Worm (Caenorhabditis elegans) whole organism, L4 larva: ENCODE results near the gene K12G11.6.

Experiments used
- F10B5.3 ChIP-seq: sonication (generic microtip); optimal IDR thresholded peaks from 2 replicates; lab custom pipeline; 2016; ENCODE audit warnings: mild to moderate bottlenecking, missing genetic modification characterization, missing compliant biosample characterization
- T20F7.1 ChIP-seq: fragments of 200-800 bp; sonication (Bioruptor generic); optimal IDR thresholded peaks from 2 replicates; lab custom pipeline; 2018; ENCODE audit warnings: mild to moderate bottlenecking, missing genetic modification characterization, missing compliant biosample characterization
- Y105C5A.15 ChIP-seq: fragments of 200-800 bp; sonication (Bioruptor generic); IDR thresholded peaks from 2 replicates; pipeline ENCODE4 v1.3.6; 2022; ENCODE audit warnings: missing genetic modification characterization, missing compliant biosample characterization
- Y48G9A.11 ChIP-seq: fragments of 200-800 bp; sonication (Bioruptor generic); IDR thresholded peaks from 2 replicates; pipeline ENCODE4 v1.3.6; 2022; ENCODE audit warnings: missing genetic modification reagents, missing genetic modification characterization, missing compliant biosample characterization
- aha-1 ChIP-seq: fragments of 150-350 bp; peaks from one replicate; lab custom pipeline; 2014; ENCODE audit warnings: missing biosample characterization, missing genetic modification characterization
- daf-16 ChIP-seq, 3 experiments: sonication (generic microtip); optimal IDR thresholded peaks; 2 replicates each; lab custom pipeline; 2016 to 2017; ENCODE audit warnings: missing genetic modification characterization in 3 of 3, missing genetic modification reagents in 3 of 3, mild to moderate bottlenecking in 2 of 3, missing compliant biosample characterization in 2 of 3, missing biosample characterization in 1 of 3, moderate library complexity in 1 of 3
- daf-19 ChIP-seq: fragments of 200-800 bp; sonication (Bioruptor generic); conservative IDR thresholded peaks from 2 replicates; pipeline ENCODE4 v1.3.6; 2022; ENCODE audit warnings: missing genetic modification characterization, missing compliant biosample characterization
- daf-8 ChIP-seq: fragments of 200-800 bp; sonication (Bioruptor generic); IDR thresholded peaks from 2 replicates; pipeline ENCODE4 v1.3.6; 2022; ENCODE audit warnings: missing genetic modification characterization, missing compliant biosample characterization
- dmd-6 ChIP-seq: fragments of 200-800 bp; sonication (Bioruptor generic); IDR thresholded peaks from 2 replicates; pipeline ENCODE4 v1.3.6; 2022; ENCODE audit warnings: missing genetic modification reagents, missing genetic modification characterization, missing compliant biosample characterization
- dpl-1 ChIP-seq: fragments of 150-350 bp; optimal IDR thresholded peaks from 2 replicates; lab custom pipeline; 2014; ENCODE audit warnings: missing biosample characterization, missing genetic modification reagents, missing genetic modification characterization
- dve-1 ChIP-seq: sonication (generic microtip); optimal IDR thresholded peaks from 2 replicates; lab custom pipeline; 2017; ENCODE audit warnings: antibody characterized with exemption, mild to moderate bottlenecking, missing genetic modification characterization, missing compliant biosample characterization; ENCODE audit not compliant: insufficient read depth
- hif-1 ChIP-seq, 2 experiments: sonication (generic microtip); optimal IDR thresholded peaks; 2 replicates each; lab custom pipeline; 2016 to 2017; ENCODE audit warnings: missing compliant biosample characterization in 2 of 2, missing genetic modification characterization in 2 of 2, missing genetic modification reagents in 2 of 2, missing genotype in 2 of 2, mild to moderate bottlenecking in 1 of 2
- hlh-11 ChIP-seq: fragments of 200-800 bp; sonication (Bioruptor generic); optimal IDR thresholded peaks from 2 replicates; lab custom pipeline; 2018; ENCODE audit warnings: mild to moderate bottlenecking, missing genetic modification characterization, missing compliant biosample characterization
- hlh-30 ChIP-seq: sonication (generic microtip); optimal IDR thresholded peaks from 2 replicates; lab custom pipeline; 2017; ENCODE audit warnings: antibody characterized with exemption, mild to moderate bottlenecking, missing genetic modification characterization, missing compliant biosample characterization; ENCODE audit not compliant: insufficient read depth
- jun-1 ChIP-seq: fragments of 150-350 bp; optimal IDR thresholded peaks from 2 replicates; lab custom pipeline; 2014; ENCODE audit warnings: missing biosample characterization, missing genetic modification reagents, missing genetic modification characterization
- lin-13 ChIP-seq: fragments of 150-350 bp; optimal IDR thresholded peaks from 2 replicates; lab custom pipeline; 2014; ENCODE audit warnings: missing biosample characterization, missing genetic modification reagents, missing genetic modification characterization
- lin-15B ChIP-seq: fragments of 150-350 bp; sonication (generic microtip); optimal IDR thresholded peaks from 3 replicates; lab custom pipeline; 2014; ENCODE audit warnings: missing biosample characterization, missing genetic modification characterization
- lsy-2 ChIP-seq, 2 experiments: fragments of 150-350 bp in 1 of 2; sonication (generic microtip) in 1 of 2; optimal IDR thresholded peaks; 2 replicates each; lab custom pipeline; 2014 to 2017; ENCODE audit warnings: missing biosample characterization in 2 of 2, missing genetic modification characterization in 2 of 2
- mxl-3 ChIP-seq: fragments of 200-800 bp; sonication (Bioruptor generic); optimal IDR thresholded peaks from 2 replicates; lab custom pipeline; 2018; ENCODE audit warnings: mild to moderate bottlenecking, missing genetic modification characterization, missing compliant biosample characterization
- nhr-10 ChIP-seq: fragments of 150-350 bp; optimal IDR thresholded peaks from 2 replicates; lab custom pipeline; 2014; ENCODE audit warnings: missing biosample characterization, missing genetic modification characterization
- nhr-25 ChIP-seq: sonication (generic microtip); optimal IDR thresholded peaks from 2 replicates; lab custom pipeline; 2017; ENCODE audit warnings: missing genetic modification characterization, mild to moderate bottlenecking, missing compliant biosample characterization, antibody characterized with exemption, moderate library complexity, borderline replicate concordance; ENCODE audit not compliant: insufficient read depth
- nhr-6 ChIP-seq: fragments of 150-350 bp; optimal IDR thresholded peaks from 2 replicates; lab custom pipeline; 2014; ENCODE audit warnings: missing biosample characterization, missing genetic modification characterization
- nhr-76 ChIP-seq: fragments of 150-350 bp; optimal IDR thresholded peaks from 2 replicates; lab custom pipeline; 2014; ENCODE audit warnings: missing biosample characterization, missing genetic modification characterization
- pha-4 ChIP-seq, 2 experiments: fragments of 150-350 bp in 1 of 2; fragments of 200-800 bp in 1 of 2; sonication (Bioruptor generic) in 1 of 2; IDR thresholded peaks in 1 of 2; optimal IDR thresholded peaks in 1 of 2; 2 replicates each; pipeline versions ENCODE4 v1.3.6 to Lab custom; 2014 to 2022; ENCODE audit warnings: missing genetic modification characterization in 2 of 2, missing genetic modification reagents in 2 of 2, missing biosample characterization in 1 of 2, missing compliant biosample characterization in 1 of 2
- pqm-1 ChIP-seq: sonication (generic microtip); optimal IDR thresholded peaks from 2 replicates; lab custom pipeline; 2017; ENCODE audit warnings: missing biosample characterization, missing genetic modification characterization
- saeg-2 ChIP-seq: fragments of 200-800 bp; sonication (Bioruptor generic); IDR thresholded peaks from 2 replicates; pipeline ENCODE4 v1.3.6; 2022; ENCODE audit warnings: missing genetic modification reagents, missing genetic modification characterization, missing compliant biosample characterization
- snpc-1.2 ChIP-seq: fragments of 200-800 bp; sonication (Bioruptor generic); IDR thresholded peaks from 2 replicates; pipeline ENCODE4 v1.3.6; 2022; ENCODE audit warnings: missing genetic modification reagents, missing genetic modification characterization, missing compliant biosample characterization
- unc-130 ChIP-seq: sonication (generic microtip); optimal IDR thresholded peaks from 2 replicates; lab custom pipeline; 2016; ENCODE audit warnings: missing genetic modification reagents, missing genetic modification characterization, missing compliant biosample characterization
- unc-62 ChIP-seq, 3 experiments: fragments of 150-350 bp in 1 of 3; sonication (generic microtip); optimal IDR thresholded peaks in 2 of 3; peaks in 1 of 3; 1 replicate in 1 of 3; 2 replicates in 2 of 3; lab custom pipeline; 2014 to 2017; ENCODE audit warnings: missing biosample characterization in 3 of 3, missing genetic modification characterization in 3 of 3, missing genetic modification reagents in 3 of 3, missing genotype in 1 of 3
- zfp-3 ChIP-seq: fragments of 200-800 bp; sonication (Bioruptor generic); conservative IDR thresholded peaks from 2 replicates; pipeline ENCODE4 v1.3.6; 2022; ENCODE audit warnings: missing genetic modification reagents, missing genetic modification characterization, missing compliant biosample characterization
- zip-2 ChIP-seq: fragments of 150-350 bp; optimal IDR thresholded peaks from 2 replicates; lab custom pipeline; 2014; ENCODE audit warnings: missing biosample characterization, missing genetic modification characterization
- ztf-7 ChIP-seq: fragments of 150-350 bp; optimal IDR thresholded peaks from 2 replicates; lab custom pipeline; 2014; ENCODE audit warnings: missing biosample characterization, missing genetic modification characterization

K12G11.6 gene

DNA sequence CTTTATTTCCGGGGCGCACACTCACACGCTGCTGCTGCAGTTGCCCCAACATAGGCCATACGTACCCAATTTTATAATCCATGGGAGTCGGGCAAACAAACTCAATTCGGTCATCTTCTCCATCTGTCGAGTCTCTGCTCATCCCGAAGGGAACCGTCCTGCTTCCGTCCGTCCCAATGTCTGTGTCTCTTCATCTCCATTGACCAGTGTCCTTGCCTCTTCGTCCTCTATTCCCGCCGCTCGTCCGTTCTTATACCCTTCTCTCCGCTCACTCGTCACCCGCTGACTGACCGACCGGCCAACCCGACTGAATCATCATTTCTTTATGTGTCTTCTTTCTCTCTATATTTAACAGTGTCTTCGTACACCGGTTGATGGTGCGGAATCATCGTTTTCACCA lies 49.3 kb upstream of the K12G11.6 start (continued):
- TF ChIP-seq nhr-25 (no peak), lsy-2 (tag; optimal IDR thresholded peaks at IDR 0.05; lab: Kevin White, UChicago) (peak in 1 of 2 experiments; percentile 51), saeg-2 (GFP tag; lab: Robert Waterston, UW) (no peak), zfp-3 (no peak), daf-8 (GFP tag; lab: Robert Waterston, UW) (no peak), ztf-7 (tag; lab: Kevin White, UChicago) (no peak), lin-15B (tag; lab: Kevin White, UChicago) (no peak), nhr-6 (tag; lab: Kevin White, UChicago) (peak; percentile 89), mxl-3 (GFP tag; lab: Kevin White, UChicago) (peak; percentile 30), hif-1 (tag; optimal IDR thresholded peaks at IDR 0.05; lab: Kevin White, UChicago) (no peak), nhr-76 (no peak), dmd-6 (no peak), zip-2 (tag; lab: Kevin White, UChicago) (no peak), unc-130 (GFP tag; lab: Kevin White, UChicago) (no peak), pqm-1 (tag; lab: Kevin White, UChicago) (peak; percentile 45), dve-1 (tag; lab: Kevin White, UChicago) (no peak), dpl-1 (GFP tag; lab: Kevin White, UChicago) (no peak)

ce11 chrV:11845492-11845891 lies 48.6 kb upstream of the K12G11.6 start, which contains the start of gene hmp-1:
Gene hmp-1, plus strand, starts transcription at chrV:11845871.
- TF ChIP-seq jun-1 (tag; lab: Kevin White, UChicago) = no peak
- peak; percentile 9 for TF ChIP-seq aha-1 (tag; lab: Kevin White, UChicago)
- no peak for TF ChIP-seq dmd-6

DNA sequence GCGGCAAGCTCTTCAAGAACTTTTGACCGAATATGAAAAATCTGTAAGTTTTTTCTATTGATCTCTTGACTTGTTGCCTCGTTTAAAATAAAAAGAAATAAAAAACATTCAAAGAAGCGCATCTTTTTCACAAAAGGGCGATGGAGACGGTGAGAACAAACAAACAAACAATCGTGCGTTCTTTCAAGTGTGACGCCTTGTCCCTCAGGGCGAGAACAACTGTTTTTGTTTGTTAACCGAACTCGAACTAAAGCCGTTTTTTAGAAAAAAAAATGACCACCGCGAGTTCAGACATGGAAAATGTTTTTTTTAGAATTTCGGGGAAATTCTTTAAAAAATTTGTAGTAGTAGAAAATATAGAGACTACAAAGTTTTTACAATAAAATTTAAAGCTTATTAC lies 47.2 kb upstream of the K12G11.6 start:
- TF ChIP-seq nhr-25 = no peak
- no peak for TF ChIP-seq nhr-6 (tag; lab: Kevin White, UChicago)
- TF ChIP-seq dve-1 (tag; lab: Kevin White, UChicago) = no peak
- TF ChIP-seq unc-62 (GFP tag; optimal IDR thresholded peaks at IDR 0.05 in 1 of 2; lab: Kevin White, UChicago) = peak in 1 of 2 experiments; percentile 86
- no peak for TF ChIP-seq unc-62 (tag; optimal IDR thresholded peaks at IDR 0.05; lab: Kevin White, UChicago)
- no peak for TF ChIP-seq aha-1 (tag; lab: Kevin White, UChicago)
- no peak for TF ChIP-seq lin-13 (GFP tag; lab: Kevin White, UChicago)
- no peak for TF ChIP-seq pha-4 (GFP tag; IDR thresholded peaks at IDR 0.05; lab: Robert Waterston, UW)
- peak; percentile 50 for TF ChIP-seq pha-4 (tag; optimal IDR thresholded peaks at IDR 0.05; lab: Kevin White, UChicago)
- no peak for TF ChIP-seq daf-19 (GFP tag; lab: Robert Waterston, UW)
- no peak for TF ChIP-seq Y105C5A.15 (GFP tag; lab: Robert Waterston, UW)

ce11 chrV:11849408-11849807 lies 44.7 kb upstream of the K12G11.6 start:
- TF ChIP-seq dmd-6 (peak; percentile 36), snpc-1.2 (GFP tag; lab: Robert Waterston, UW) (no peak), hlh-11 (peak; percentile 32), hlh-30 (tag; lab: Kevin White, UChicago) (peak; percentile 59), daf-16 (GFP tag; optimal IDR thresholded peaks at IDR 0.05; lab: Kevin White, UChicago) (no peak), daf-16 (tag; optimal IDR thresholded peaks at IDR 0.05; lab: Kevin White, UChicago) (peak; percentile 59), Y48G9A.11 (GFP tag; lab: Robert Waterston, UW) (no peak), hif-1 (tag; optimal IDR thresholded peaks at IDR 0.05; lab: Kevin White, UChicago) (no peak), T20F7.1 (GFP tag; lab: Kevin White, UChicago) (no peak), nhr-10 (tag; lab: Kevin White, UChicago) (no peak), pqm-1 (tag; lab: Kevin White, UChicago) (peak; percentile 10), F10B5.3 (tag; lab: Kevin White, UChicago) (no peak), dve-1 (tag; lab: Kevin White, UChicago) (peak; percentile 31)
